Worm (Caenorhabditis elegans) whole organism, young adult: ENCODE data around the gene C16C8.10.

ENCODE experiments used
- F23B12.7 ChIP-seq: sonication (generic microtip); optimal IDR thresholded peaks from 2 replicates; lab custom pipeline; 2017; ENCODE audit warnings: missing genetic modification characterization, mild to moderate bottlenecking, missing compliant biosample characterization, antibody characterized with exemption, moderate library complexity; ENCODE audit not compliant: insufficient read depth
- F52B5.7 ChIP-seq: sonication (generic microtip); optimal IDR thresholded peaks from 2 replicates; lab custom pipeline; 2016; ENCODE audit warnings: mild to moderate bottlenecking, missing genetic modification characterization, missing compliant biosample characterization
- K12H6.12 ChIP-seq: fragments of 200-800 bp; sonication (Bioruptor generic); optimal IDR thresholded peaks from 2 replicates; lab custom pipeline; 2018; ENCODE audit warnings: mild to moderate bottlenecking, missing genetic modification characterization, missing compliant biosample characterization
- Y53G8AR.9 ChIP-seq: fragments of 200-800 bp; sonication (Bioruptor generic); conservative IDR thresholded peaks from 2 replicates; pipeline ENCODE4 v1.3.6; 2022; ENCODE audit warnings: missing genetic modification reagents, missing genetic modification characterization, missing compliant biosample characterization
- athp-1 ChIP-seq: sonication (generic microtip); optimal IDR thresholded peaks from 2 replicates; lab custom pipeline; 2017; ENCODE audit warnings: mild to moderate bottlenecking, missing genetic modification characterization, missing compliant biosample characterization
- attf-3 ChIP-seq: fragments of 200-800 bp; sonication (Bioruptor generic); conservative IDR thresholded peaks from 2 replicates; pipeline ENCODE4 v1.3.6; 2022; ENCODE audit warnings: missing genetic modification reagents, missing genetic modification characterization, missing compliant biosample characterization
- attf-5 ChIP-seq: fragments of 200-800 bp; sonication (Bioruptor generic); optimal IDR thresholded peaks from 2 replicates; lab custom pipeline; 2018; ENCODE audit warnings: mild to moderate bottlenecking, missing genetic modification characterization, missing compliant biosample characterization
- ceh-100 ChIP-seq: fragments of 200-800 bp; sonication (Bioruptor generic); IDR thresholded peaks from 2 replicates; pipeline ENCODE4 v1.3.6; 2022; ENCODE audit warnings: missing genetic modification reagents, missing genetic modification characterization, missing compliant biosample characterization
- ceh-58 ChIP-seq: fragments of 200-800 bp; sonication (Bioruptor generic); IDR thresholded peaks from 2 replicates; pipeline ENCODE4 v1.3.6; 2022; ENCODE audit warnings: missing genetic modification characterization, missing compliant biosample characterization
- chd-7 ChIP-seq: sonication (generic microtip); optimal IDR thresholded peaks from 2 replicates; lab custom pipeline; 2016; ENCODE audit warnings: mild to moderate bottlenecking, missing genetic modification characterization, moderate library complexity, missing compliant biosample characterization
- egl-44 ChIP-seq: fragments of 200-800 bp; sonication (Bioruptor generic); IDR thresholded peaks from 2 replicates; pipeline ENCODE4 v1.3.6; 2022; ENCODE audit warnings: missing genetic modification reagents, missing genetic modification characterization, missing compliant biosample characterization
- hmg-1.2 ChIP-seq: fragments of 200-800 bp; sonication (Bioruptor generic); IDR thresholded peaks from 2 replicates; pipeline ENCODE4 v1.3.6; 2022; ENCODE audit warnings: missing genetic modification reagents, missing genetic modification characterization, missing compliant biosample characterization
- let-607 ChIP-seq, 2 experiments: fragments of 200-800 bp in 1 of 2; sonication (Bioruptor generic) in 1 of 2; sonication (generic microtip) in 1 of 2; optimal IDR thresholded peaks; 2 replicates each; lab custom pipeline; 2016 to 2018; ENCODE audit warnings: mild to moderate bottlenecking in 2 of 2, missing compliant biosample characterization in 2 of 2, missing genetic modification characterization in 2 of 2, moderate library complexity in 2 of 2, missing genotype in 1 of 2
- lin-54 ChIP-seq: fragments of 200-800 bp; sonication (Bioruptor generic); optimal IDR thresholded peaks from 2 replicates; lab custom pipeline; 2018; ENCODE audit warnings: mild to moderate bottlenecking, missing genetic modification characterization, missing compliant biosample characterization
- lsy-27 ChIP-seq: sonication (generic microtip); optimal IDR thresholded peaks from 2 replicates; lab custom pipeline; 2017; ENCODE audit warnings: missing genetic modification characterization, mild to moderate bottlenecking, missing compliant biosample characterization, antibody characterized with exemption, missing genotype, borderline replicate concordance; ENCODE audit not compliant: insufficient read depth
- madf-10 ChIP-seq: sonication (generic microtip); optimal IDR thresholded peaks from 2 replicates; lab custom pipeline; 2016; ENCODE audit warnings: mild to moderate bottlenecking, missing genetic modification characterization, missing compliant biosample characterization
- madf-3 ChIP-seq: fragments of 200-800 bp; sonication (Bioruptor generic); IDR thresholded peaks from 2 replicates; pipeline ENCODE4 v1.3.6; 2022; ENCODE audit warnings: missing genetic modification reagents, missing genetic modification characterization, missing compliant biosample characterization
- madf-6 ChIP-seq: fragments of 200-800 bp; sonication (Bioruptor generic); IDR thresholded peaks from 2 replicates; pipeline ENCODE4 v1.3.6; 2022; ENCODE audit warnings: missing genetic modification reagents, missing genetic modification characterization, missing compliant biosample characterization
- mel-28 ChIP-seq: sonication (generic microtip); optimal IDR thresholded peaks from 2 replicates; lab custom pipeline; 2016; ENCODE audit warnings: borderline replicate concordance, mild to moderate bottlenecking, missing genetic modification characterization, missing compliant biosample characterization
- mes-4 ChIP-seq: sonication (generic microtip); optimal IDR thresholded peaks from 2 replicates; lab custom pipeline; 2016; ENCODE audit warnings: missing genotype, missing genetic modification characterization, missing compliant biosample characterization
- mxl-1 ChIP-seq: sonication (generic microtip); optimal IDR thresholded peaks from 2 replicates; lab custom pipeline; 2016; ENCODE audit warnings: missing genetic modification characterization, missing compliant biosample characterization
- nfya-2 ChIP-seq: fragments of 200-800 bp; sonication (Bioruptor generic); IDR thresholded peaks from 2 replicates; pipeline ENCODE4 v1.3.6; 2022; ENCODE audit warnings: missing genetic modification reagents, missing genetic modification characterization, missing compliant biosample characterization
- nhr-120 ChIP-seq: fragments of 200-800 bp; sonication (Bioruptor generic); IDR thresholded peaks from 2 replicates; pipeline ENCODE4 v1.3.6; 2022; ENCODE audit warnings: missing genetic modification characterization, missing compliant biosample characterization
- pbrm-1 ChIP-seq: fragments of 200-800 bp; sonication (Bioruptor generic); IDR thresholded peaks from 2 replicates; pipeline ENCODE4 v1.3.6; 2022; ENCODE audit warnings: missing genetic modification reagents, missing genetic modification characterization, missing compliant biosample characterization
- rcor-1 ChIP-seq: fragments of 200-800 bp; sonication (Bioruptor generic); IDR thresholded peaks from 2 replicates; pipeline ENCODE4 v1.3.6; 2022; ENCODE audit warnings: missing genetic modification reagents, missing genetic modification characterization, missing compliant biosample characterization
- repo-1 ChIP-seq: sonication (generic microtip); optimal IDR thresholded peaks from 2 replicates; lab custom pipeline; 2017; ENCODE audit warnings: mild to moderate bottlenecking, missing genetic modification characterization, missing compliant biosample characterization
- sdz-38 ChIP-seq: sonication (generic microtip); optimal IDR thresholded peaks from 2 replicates; lab custom pipeline; 2016; ENCODE audit warnings: missing genotype, missing genetic modification characterization, missing compliant biosample characterization
- snpc-3.4 ChIP-seq: sonication (generic microtip); optimal IDR thresholded peaks from 2 replicates; lab custom pipeline; 2017; ENCODE audit warnings: missing genetic modification characterization, mild to moderate bottlenecking, missing compliant biosample characterization, antibody characterized with exemption, moderate library complexity, missing genotype, missing genetic modification reagents
- somi-1 ChIP-seq: fragments of 200-800 bp; sonication (Bioruptor generic); optimal IDR thresholded peaks from 2 replicates; lab custom pipeline; 2018; ENCODE audit warnings: mild to moderate bottlenecking, missing genetic modification characterization, missing compliant biosample characterization
- tbp1 ChIP-seq: fragments of 200-800 bp; sonication (Bioruptor generic); optimal IDR thresholded peaks from 2 replicates; lab custom pipeline; 2018; ENCODE audit warnings: mild to moderate bottlenecking, missing genetic modification characterization, missing compliant biosample characterization
- unc-130 ChIP-seq: sonication (generic microtip); optimal IDR thresholded peaks from 2 replicates; lab custom pipeline; 2016; ENCODE audit warnings: missing genetic modification reagents, missing genetic modification characterization, missing compliant biosample characterization
- unc-62 ChIP-seq: fragments of 150-350 bp; optimal IDR thresholded peaks from 2 replicates; lab custom pipeline; 2014; ENCODE audit warnings: missing biosample characterization, missing genetic modification reagents, missing genetic modification characterization
- zfh-2 ChIP-seq: fragments of 200-800 bp; sonication (Bioruptor generic); conservative IDR thresholded peaks from 2 replicates; pipeline ENCODE4 v1.3.6; 2022; ENCODE audit warnings: missing genetic modification reagents, missing genetic modification characterization, missing compliant biosample characterization
- ztf-3 ChIP-seq: fragments of 200-800 bp; sonication (Bioruptor generic); optimal IDR thresholded peaks from 2 replicates; lab custom pipeline; 2018; ENCODE audit warnings: mild to moderate bottlenecking, missing genetic modification characterization, missing compliant biosample characterization
- ztf-6 ChIP-seq: fragments of 200-800 bp; sonication (Bioruptor generic); IDR thresholded peaks from 2 replicates; pipeline ENCODE4 v1.3.6; 2022; ENCODE audit warnings: missing genetic modification reagents, missing genetic modification characterization, missing compliant biosample characterization

Gene C16C8.10

ce11 chrII:3470549-3470948 is 6.1 kb upstream of the C16C8.10 start, which contains the start of gene Y49F6B.20:
Y49F6B.20 (minus strand) TSS chrII:3470649.
- no peak for TF ChIP-seq nfya-2 (GFP tag; lab: Robert Waterston, UW)
- TF ChIP-seq egl-44 (GFP tag; lab: Robert Waterston, UW), result no peak
- no peak for TF ChIP-seq lsy-27
- TF ChIP-seq madf-6 (GFP tag; lab: Robert Waterston, UW), result no peak
- TF ChIP-seq ceh-58 (GFP tag; lab: Robert Waterston, UW), result no peak
- no peak for TF ChIP-seq chd-7 (tag; lab: Kevin White, UChicago)
- no peak for TF ChIP-seq attf-5 (GFP tag; lab: Kevin White, UChicago)

ce11 chrII:3463097-3463496 is 1.4 kb downstream of the C16C8.10 start, which contains the start of gene C16C8.9:
C16C8.9 (minus strand) TSS chrII:3463197.
- no peak for TF ChIP-seq zfh-2 (GFP tag; lab: Robert Waterston, UW)
- no peak for TF ChIP-seq unc-62 (GFP tag; lab: Kevin White, UChicago)
- TF ChIP-seq sdz-38 (tag; lab: Kevin White, UChicago), result no peak
- no peak for TF ChIP-seq F52B5.7 (tag; lab: Kevin White, UChicago)
- no peak for TF ChIP-seq madf-3 (GFP tag; lab: Robert Waterston, UW)
- no peak for TF ChIP-seq repo-1 (tag; lab: Kevin White, UChicago)
- TF ChIP-seq F23B12.7 (tag; lab: Kevin White, UChicago), result no peak
- no peak for TF ChIP-seq egl-44 (GFP tag; lab: Robert Waterston, UW)
- no peak for TF ChIP-seq tbp1 (GFP tag; lab: Kevin White, UChicago)
- no peak for TF ChIP-seq mel-28
- no peak for TF ChIP-seq let-607 (tag; optimal IDR thresholded peaks at IDR 0.05; lab: Kevin White, UChicago)
- TF ChIP-seq rcor-1, result no peak
- no peak for TF ChIP-seq Y53G8AR.9 (GFP tag; lab: Robert Waterston, UW)
- no peak for TF ChIP-seq lin-54 (GFP tag; lab: Kevin White, UChicago)
- TF ChIP-seq nfya-2 (GFP tag; lab: Robert Waterston, UW), result no peak
- no peak for TF ChIP-seq madf-10
- TF ChIP-seq mxl-1, result no peak
- TF ChIP-seq hmg-1.2, result no peak
- TF ChIP-seq snpc-3.4 (tag; lab: Kevin White, UChicago), result no peak
- TF ChIP-seq attf-3 (GFP tag; lab: Robert Waterston, UW), result no peak

ce11 chrII:3461586-3461985 is 2.9 kb downstream of the C16C8.10 start, which contains the start of gene C16C8.8:
C16C8.8 (minus strand) TSS chrII:3461686.
- no peak for TF ChIP-seq pbrm-1 (GFP tag; lab: Robert Waterston, UW)
- no peak for TF ChIP-seq K12H6.12 (tag; lab: Kevin White, UChicago)
- no peak for TF ChIP-seq ztf-3 (GFP tag; lab: Kevin White, UChicago)
- TF ChIP-seq ztf-6 (GFP tag; lab: Robert Waterston, UW), result no peak

- TF ChIP-seq mes-4 (tag; lab: Kevin White, UChicago), result no peak
- no peak for TF ChIP-seq unc-130 (GFP tag; lab: Kevin White, UChicago)
- no peak for TF ChIP-seq nhr-120
- TF ChIP-seq ceh-100 (GFP tag; lab: Robert Waterston, UW), result no peak
- no peak for TF ChIP-seq somi-1
- TF ChIP-seq Y53G8AR.9 (GFP tag; lab: Robert Waterston, UW), result no peak
- TF ChIP-seq tbp1 (GFP tag; lab: Kevin White, UChicago), result no peak
- no peak for TF ChIP-seq athp-1 (tag; lab: Kevin White, UChicago)
- TF ChIP-seq, all 124 proteins: peak for 0
These were observed 4.4 kb downstream of the C16C8.10 start, which contains the start of gene C16C8.7 for ce11 chrII:3460048-3460447. C16C8.7 (minus strand) TSS chrII:3460148.
